Worm (Caenorhabditis elegans) whole organism, L4/young adult: Measurements from ENCODE around the gene pdl-1.

ENCODE experiments used
- W03F9.2 ChIP-seq: fragments of 150-350 bp; optimal IDR thresholded peaks from 2 replicates; lab custom pipeline; 2014; ENCODE audit warnings: missing biosample characterization, missing genetic modification characterization
- dao-5 ChIP-seq: sonication (generic microtip); optimal IDR thresholded peaks from 2 replicates; lab custom pipeline; 2016; ENCODE audit warnings: missing genotype, missing genetic modification characterization, moderate library complexity, missing compliant biosample characterization
- him-1 ChIP-seq: sonication (generic microtip); optimal IDR thresholded peaks from 2 replicates; lab custom pipeline; 2016; ENCODE audit warnings: missing genotype, missing genetic modification reagents, missing genetic modification characterization, missing compliant biosample characterization

DNA sequence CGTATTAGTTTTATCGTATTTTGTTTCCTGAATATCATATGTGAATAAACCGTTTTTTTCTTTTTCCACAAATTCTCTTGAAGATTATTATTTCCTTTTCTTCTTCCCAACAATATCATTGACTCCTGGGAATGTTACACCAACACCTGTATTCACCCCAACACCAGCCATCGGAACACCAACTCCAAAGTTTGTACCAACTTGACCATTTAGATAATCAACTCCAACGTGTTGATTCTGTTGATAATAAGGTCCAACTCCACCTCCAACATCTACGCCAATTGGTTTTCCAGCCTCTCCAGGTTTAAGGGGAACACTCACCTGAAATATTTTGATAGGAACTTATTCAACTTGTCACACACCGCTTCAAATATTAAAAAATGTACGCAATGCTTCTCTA, 13.8 kb downstream of the pdl-1 start:
- TF ChIP-seq dao-5 (tag; lab: Kevin White, UChicago) (no peak), W03F9.2 (tag; lab: Kevin White, UChicago) (no peak), him-1 (tag; lab: Kevin White, UChicago) (no peak)
